Fruit fly (Drosophila melanogaster) whole organism, embryonic: ENCODE data around the gene CG43707.

Source experiments
- Abd-B ChIP-seq: fragments of 200-800 bp; sonication (Bioruptor generic); optimal IDR thresholded peaks from 2 replicates; lab custom pipeline; 2018; ENCODE audit warnings: missing biosample characterization, mild to moderate bottlenecking, missing genetic modification characterization, moderate library complexity
- BEAF-32 ChIP-seq: fragments of 200-800 bp; sonication (Bioruptor generic); optimal IDR thresholded peaks from 3 replicates; lab custom pipeline; 2017; ENCODE audit warnings: missing biosample characterization, missing genetic modification characterization, mild to moderate bottlenecking, moderate library complexity, missing genetic modification reagents
- Bdp1 ChIP-seq: fragments of 200-800 bp; sonication (Bioruptor generic); optimal IDR thresholded peaks from 3 replicates; lab custom pipeline; 2016; ENCODE audit warnings: missing biosample characterization, missing genetic modification characterization
- CG11456 ChIP-seq: fragments of 200-800 bp; sonication (Bioruptor generic); IDR thresholded peaks from 3 replicates; pipeline ENCODE4 v1.3.6; 2022; ENCODE audit warnings: missing biosample characterization, missing genetic modification characterization
- CG11504 ChIP-seq: fragments of 200-800 bp; sonication (Bioruptor generic); optimal IDR thresholded peaks from 3 replicates; lab custom pipeline; 2019; ENCODE audit warnings: missing biosample characterization, mild to moderate bottlenecking, missing genetic modification characterization, moderate library complexity
- CG12219 ChIP-seq: fragments of 200-800 bp; sonication (Bioruptor generic); optimal IDR thresholded peaks from 3 replicates; lab custom pipeline; 2018; ENCODE audit warnings: missing biosample characterization, mild to moderate bottlenecking, missing genetic modification characterization
- CG12744 ChIP-seq: fragments of 200-800 bp; sonication (Bioruptor generic); optimal IDR thresholded peaks from 2 replicates; lab custom pipeline; 2016; ENCODE audit warnings: missing biosample characterization, missing genetic modification characterization
- CG13287 ChIP-seq: fragments of 200-800 bp; sonication (Bioruptor generic); IDR thresholded peaks from 2 replicates; pipeline ENCODE4 v1.3.6; 2022; ENCODE audit warnings: missing biosample characterization, missing genetic modification characterization; ENCODE audit not compliant: partially characterized antibody
- CG1529 ChIP-seq: fragments of 200-800 bp; sonication (Bioruptor generic); optimal IDR thresholded peaks from 3 replicates; lab custom pipeline; 2018; ENCODE audit warnings: missing biosample characterization, missing genetic modification characterization
- CG16813 ChIP-seq: fragments of 200-800 bp; sonication (Bioruptor generic); IDR thresholded peaks from 3 replicates; pipeline ENCODE4 v1.3.6; 2022; ENCODE audit warnings: missing biosample characterization, missing genetic modification characterization; ENCODE audit not compliant: partially characterized antibody
- CG18476 ChIP-seq: fragments of 200-800 bp; sonication (Bioruptor generic); optimal IDR thresholded peaks from 2 replicates; lab custom pipeline; 2016; ENCODE audit warnings: missing biosample characterization, mild to moderate bottlenecking, missing genetic modification characterization
- CG18599 ChIP-seq: fragments of 200-800 bp; sonication (Bioruptor generic); optimal IDR thresholded peaks from 3 replicates; lab custom pipeline; 2017; ENCODE audit warnings: missing biosample characterization, missing genetic modification characterization, mild to moderate bottlenecking, moderate library complexity, missing genetic modification reagents
- CG2116 ChIP-seq: fragments of 200-800 bp; sonication (Bioruptor generic); optimal IDR thresholded peaks from 3 replicates; lab custom pipeline; 2018; ENCODE audit warnings: missing biosample characterization, mild to moderate bottlenecking, missing genetic modification characterization
- CG2129 ChIP-seq: fragments of 200-800 bp; sonication (Bioruptor generic); IDR thresholded peaks from 2 replicates; pipeline ENCODE4 v1.3.6; 2022; ENCODE audit warnings: missing biosample characterization, missing genetic modification characterization; ENCODE audit not compliant: partially characterized antibody
- CG3065 ChIP-seq: fragments of 200-800 bp; sonication (Bioruptor generic); optimal IDR thresholded peaks from 2 replicates; lab custom pipeline; 2016; ENCODE audit warnings: missing biosample characterization, missing genetic modification characterization
- CG3281 ChIP-seq: fragments of 200-800 bp; sonication (Bioruptor generic); optimal IDR thresholded peaks from 3 replicates; lab custom pipeline; 2017; ENCODE audit warnings: missing biosample characterization, mild to moderate bottlenecking, missing genetic modification characterization
- CG4854 ChIP-seq: fragments of 200-800 bp; sonication (Bioruptor generic); optimal IDR thresholded peaks from 2 replicates; lab custom pipeline; 2016; ENCODE audit warnings: missing biosample characterization, missing genetic modification characterization, inconsistent platforms
- CG7357 ChIP-seq: fragments of 200-800 bp; sonication (Bioruptor generic); IDR thresholded peaks from 3 replicates; pipeline ENCODE4 v1.3.6; 2022; ENCODE audit warnings: missing biosample characterization, missing genetic modification characterization
- CG8281 ChIP-seq: fragments of 200-800 bp; sonication (Bioruptor generic); optimal IDR thresholded peaks from 2 replicates; lab custom pipeline; 2018; ENCODE audit warnings: missing biosample characterization, mild to moderate bottlenecking, missing genetic modification characterization, moderate library complexity
- CG9437 ChIP-seq: fragments of 200-800 bp; sonication (Bioruptor generic); optimal IDR thresholded peaks from 2 replicates; lab custom pipeline; 2018; ENCODE audit warnings: missing biosample characterization, mild to moderate bottlenecking, missing genetic modification characterization
- Chrac-16 ChIP-seq: fragments of 200-800 bp; sonication (Bioruptor generic); optimal IDR thresholded peaks from 3 replicates; lab custom pipeline; 2016; ENCODE audit warnings: missing biosample characterization, missing genetic modification characterization
- Dll ChIP-seq: fragments of 200-800 bp; sonication (Bioruptor generic); IDR thresholded peaks from 4 replicates; pipeline ENCODE4 v1.3.6; 2022; ENCODE audit warnings: missing biosample characterization, missing genetic modification characterization; ENCODE audit not compliant: partially characterized antibody
- Kr ChIP-seq: fragments of 200-800 bp; sonication (Bioruptor generic); optimal IDR thresholded peaks from 2 replicates; lab custom pipeline; 2017; ENCODE audit warnings: missing biosample characterization, mild to moderate bottlenecking, missing genetic modification characterization
- NC2α ChIP-seq: fragments of 200-800 bp; sonication (Bioruptor generic); optimal IDR thresholded peaks from 2 replicates; lab custom pipeline; 2016; ENCODE audit warnings: missing biosample characterization, missing genetic modification characterization
- Neu2 ChIP-seq: fragments of 200-800 bp; sonication (Bioruptor generic); optimal IDR thresholded peaks from 3 replicates; lab custom pipeline; 2016; ENCODE audit warnings: missing biosample characterization, missing genetic modification characterization, borderline replicate concordance
- PHDP ChIP-seq: fragments of 200-800 bp; sonication (Bioruptor generic); optimal IDR thresholded peaks from 3 replicates; lab custom pipeline; 2018; ENCODE audit warnings: missing biosample characterization, mild to moderate bottlenecking, missing genetic modification characterization, moderate library complexity
- Trl ChIP-seq, 3 experiments: fragments of >200 bp in 2 of 3; fragments of 200-800 bp in 1 of 3; sonication (Bioruptor generic) in 1 of 3; optimal IDR thresholded peaks; 2 replicates in 1 of 3; 3 replicates in 2 of 3; lab custom pipeline; 2016 to 2017; ENCODE audit warnings: missing biosample characterization in 1 of 3, missing genetic modification characterization in 1 of 3
- Usf ChIP-seq: fragments of 200-800 bp; sonication (Bioruptor generic); optimal IDR thresholded peaks from 2 replicates; lab custom pipeline; 2017; ENCODE audit warnings: missing genotype, missing biosample characterization, missing genetic modification characterization
- az2 ChIP-seq: fragments of 200-800 bp; sonication (Bioruptor generic); optimal IDR thresholded peaks from 3 replicates; lab custom pipeline; 2016; ENCODE audit warnings: missing biosample characterization, missing genetic modification characterization
- br ChIP-seq: fragments of >200 bp; optimal IDR thresholded peaks from 2 replicates; lab custom pipeline; 2017
- chif ChIP-seq, 2 experiments: fragments of 200-800 bp; sonication (Bioruptor generic); optimal IDR thresholded peaks; 3 replicates each; lab custom pipeline; 2016; ENCODE audit warnings: missing biosample characterization in 2 of 2, missing genetic modification characterization in 2 of 2
- crp ChIP-seq, 2 experiments: fragments of 200-800 bp; sonication (Bioruptor generic); optimal IDR thresholded peaks; 2 replicates in 1 of 2; 3 replicates in 1 of 2; lab custom pipeline; 2017; ENCODE audit warnings: missing biosample characterization in 2 of 2, missing genetic modification characterization in 2 of 2, mild to moderate bottlenecking in 1 of 2, moderate library complexity in 1 of 2
- dpn ChIP-seq, 2 experiments: fragments of 200-800 bp; sonication (Bioruptor generic); optimal IDR thresholded peaks; 3 replicates each; lab custom pipeline; 2016; ENCODE audit warnings: missing biosample characterization in 2 of 2, missing genetic modification characterization in 2 of 2
- dysf ChIP-seq: fragments of 200-800 bp; sonication (Bioruptor generic); IDR thresholded peaks from 3 replicates; pipeline ENCODE4 v1.3.6; 2022; ENCODE audit warnings: missing biosample characterization, missing genetic modification characterization
- esg ChIP-seq: fragments of 200-800 bp; sonication (Bioruptor generic); conservative IDR thresholded peaks from 2 replicates; pipeline ENCODE4 v1.3.6; 2022; ENCODE audit warnings: missing biosample characterization, missing genetic modification characterization
- gem ChIP-seq: fragments of 200-800 bp; sonication (Bioruptor generic); optimal IDR thresholded peaks from 2 replicates; lab custom pipeline; 2019; ENCODE audit warnings: missing biosample characterization, mild to moderate bottlenecking, missing genetic modification characterization, moderate library complexity
- h ChIP-seq: fragments of >200 bp; optimal IDR thresholded peaks from 2 replicates; lab custom pipeline; 2017
- lov ChIP-seq, 2 experiments: fragments of 200-800 bp in 1 of 2; fragments of >200 bp in 1 of 2; sonication (Bioruptor generic) in 1 of 2; IDR thresholded peaks in 1 of 2; optimal IDR thresholded peaks in 1 of 2; 2 replicates in 1 of 2; 3 replicates in 1 of 2; pipeline versions ENCODE4 v1.3.6 to Lab custom; 2017 to 2022; ENCODE audit warnings: missing biosample characterization in 1 of 2, missing genetic modification characterization in 1 of 2
- mld ChIP-seq: fragments of 200-800 bp; sonication (Bioruptor generic); IDR thresholded peaks from 3 replicates; pipeline ENCODE4 v1.3.6; 2022; ENCODE audit warnings: missing biosample characterization, missing genetic modification characterization; ENCODE audit not compliant: partially characterized antibody
- pzg ChIP-seq: fragments of 200-800 bp; sonication (Bioruptor generic); optimal IDR thresholded peaks from 3 replicates; lab custom pipeline; 2018; ENCODE audit warnings: missing biosample characterization, mild to moderate bottlenecking, missing genetic modification characterization, moderate library complexity
- sisA ChIP-seq: fragments of 200-800 bp; sonication (Bioruptor generic); IDR thresholded peaks from 2 replicates; pipeline ENCODE4 v1.3.6; 2022; ENCODE audit warnings: missing biosample characterization, missing genetic modification characterization
- slbo ChIP-seq: fragments of 200-800 bp; sonication (Bioruptor generic); IDR thresholded peaks from 2 replicates; pipeline ENCODE4 v1.3.6; 2022; ENCODE audit warnings: missing biosample characterization, missing genetic modification characterization
- toy ChIP-seq: fragments of 200-800 bp; sonication (Bioruptor generic); IDR thresholded peaks from 2 replicates; pipeline ENCODE4 v1.3.6; 2022; ENCODE audit warnings: missing biosample characterization, missing genetic modification characterization
- trh ChIP-seq: fragments of 200-800 bp; sonication (Bioruptor generic); optimal IDR thresholded peaks from 2 replicates; lab custom pipeline; 2016; ENCODE audit warnings: missing biosample characterization, missing genetic modification characterization
- tup ChIP-seq: fragments of 200-800 bp; sonication (Bioruptor generic); optimal IDR thresholded peaks from 2 replicates; lab custom pipeline; 2016; ENCODE audit warnings: missing biosample characterization, mild to moderate bottlenecking, missing genetic modification characterization, moderate library complexity
- z ChIP-seq: fragments of 200-800 bp; sonication (Bioruptor generic); IDR thresholded peaks from 3 replicates; pipeline ENCODE4 v1.3.6; 2022; ENCODE audit warnings: missing biosample characterization, missing genetic modification characterization
- zen ChIP-seq: fragments of 200-800 bp; sonication (Bioruptor generic); optimal IDR thresholded peaks from 3 replicates; lab custom pipeline; 2018; ENCODE audit warnings: missing biosample characterization, mild to moderate bottlenecking, missing genetic modification characterization, moderate library complexity
- zfh2 ChIP-seq: fragments of 200-800 bp; sonication (Bioruptor generic); optimal IDR thresholded peaks from 2 replicates; lab custom pipeline; 2016; ENCODE audit warnings: missing biosample characterization, missing genetic modification characterization

CG43707 gene

DNA sequence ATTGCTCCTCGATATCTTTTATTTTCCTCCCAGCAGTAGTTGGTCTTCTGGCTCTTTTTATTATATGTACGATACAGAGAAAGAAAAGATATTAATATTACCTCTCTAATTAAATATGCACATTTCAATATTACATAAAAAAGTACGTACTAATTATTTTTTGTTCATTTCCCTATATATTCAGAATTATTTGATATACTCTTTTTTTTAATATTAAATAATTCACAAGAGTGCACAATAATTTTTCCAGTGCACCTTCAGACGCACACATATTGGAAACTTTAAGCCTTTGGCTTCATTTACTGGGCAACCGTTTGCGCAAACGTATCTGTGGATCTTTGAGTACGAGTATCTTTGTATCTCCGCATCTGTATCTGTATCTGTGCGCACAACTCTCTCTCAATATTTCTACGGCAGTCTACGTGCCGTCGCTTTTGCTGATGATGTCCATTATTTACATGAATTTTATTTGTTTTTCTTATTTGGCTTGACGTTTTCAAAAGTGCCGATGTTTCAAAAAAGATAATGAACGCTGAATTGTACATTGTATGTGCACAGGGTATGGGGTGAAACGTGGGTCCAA lies 19.6 kb downstream of the CG43707 start (continued):
- TF ChIP-seq lov (optimal IDR thresholded peaks at IDR 0.05; lab: Kevin White, UChicago), result no peak
- TF ChIP-seq lov (GFP tag; IDR thresholded peaks at IDR 0.05; lab: Robert Waterston, UW), result no peak; the same call in 2 of the 3 replicates
- TF ChIP-seq CG9437 (GFP tag; lab: Kevin White, UChicago), result peak; percentile 79
- TF ChIP-seq Abd-B (GFP tag; lab: Kevin White, UChicago), result peak; percentile 58
- peak; percentile 75 for TF ChIP-seq dysf (GFP tag; lab: Robert Waterston, UW)
- peak; percentile 59 for TF ChIP-seq trh (GFP tag; lab: Kevin White, UChicago)
- TF ChIP-seq Neu2 (GFP tag; lab: Kevin White, UChicago), result no peak
- TF ChIP-seq NC2α, result peak; percentile 7
- TF ChIP-seq Dll (GFP tag; lab: Robert Waterston, UW), result no peak
- peak; percentile 78 for TF ChIP-seq esg
- 0 out of 2 replicates have a peak, but pooled peaks have one; percentile 14 for TF ChIP-seq toy (GFP tag; lab: Robert Waterston, UW)
- peak; percentile 27 for TF ChIP-seq CG18476 (GFP tag; lab: Kevin White, UChicago)
- peak; percentile 51 for TF ChIP-seq CG2116 (GFP tag; lab: Kevin White, UChicago)
- TF ChIP-seq CG4854 (GFP tag; lab: Kevin White, UChicago), result peak; percentile 24
- peak in 1 of 2 experiments; percentile 35 for TF ChIP-seq crp (GFP tag; optimal IDR thresholded peaks at IDR 0.05; lab: Kevin White, UChicago)
- TF ChIP-seq CG3065 (GFP tag; lab: Kevin White, UChicago), result peak; percentile 55
- peak; percentile 82 for TF ChIP-seq Chrac-16
- no peak for TF ChIP-seq br (lab: Kevin White, UChicago)
- TF ChIP-seq CG11456, result 0 out of 3 replicates have a peak, but pooled peaks have one; percentile 59
- no peak for TF ChIP-seq CG16813
- TF ChIP-seq mld, result no peak
- peak; percentile 73 for TF ChIP-seq sisA
- peak; percentile 50 for TF ChIP-seq Usf (GFP tag; lab: Kevin White, UChicago)
- peak; percentile 74 for TF ChIP-seq CG1529
- no peak for TF ChIP-seq CG2129
- TF ChIP-seq tup (GFP tag; lab: Kevin White, UChicago), result peak; percentile 24
- peak; percentile 82 for TF ChIP-seq CG7357 (GFP tag; lab: Robert Waterston, UW)
- peak; percentile 61 for TF ChIP-seq CG8281 (tag; lab: Kevin White, UChicago)
- no peak for TF ChIP-seq CG12744
- no peak for TF ChIP-seq pzg (GFP tag; lab: Kevin White, UChicago)
- no peak for TF ChIP-seq z
- peak; percentile 73 for TF ChIP-seq CG3281 (GFP tag; lab: Kevin White, UChicago)
- TF ChIP-seq CG18599 (GFP tag; lab: Kevin White, UChicago), result peak; percentile 82
- peak; percentile 82 for TF ChIP-seq Kr (GFP tag; lab: Kevin White, UChicago)
- TF ChIP-seq Bdp1 (GFP tag; lab: Kevin White, UChicago), result peak; percentile 28
- TF ChIP-seq CG12219, result peak; percentile 37
- TF ChIP-seq dpn (GFP tag; optimal IDR thresholded peaks at IDR 0.05; lab: Kevin White, UChicago), result peak in 1 of 2 experiments; percentile 78
- TF ChIP-seq CG11504 (tag; lab: Kevin White, UChicago), result peak; percentile 93
- TF ChIP-seq Trl (optimal IDR thresholded peaks at IDR 0.05; lab: Kevin White, UChicago), result no peak
- no peak for TF ChIP-seq Trl (GFP tag; optimal IDR thresholded peaks at IDR 0.05; lab: Kevin White, UChicago)
- TF ChIP-seq h, result no peak
- TF ChIP-seq zfh2 (GFP tag; lab: Kevin White, UChicago), result no peak
- TF ChIP-seq CG13287, result no peak
- peak; percentile 84 for TF ChIP-seq slbo (GFP tag; lab: Robert Waterston, UW)
- TF ChIP-seq PHDP (tag; lab: Kevin White, UChicago), result peak; percentile 91
- no peak for TF ChIP-seq BEAF-32 (GFP tag; lab: Kevin White, UChicago)
- peak; percentile 95 for TF ChIP-seq zen (tag; lab: Kevin White, UChicago)
- peak in 1 of 2 experiments; percentile 47 for TF ChIP-seq chif (GFP tag; optimal IDR thresholded peaks at IDR 0.05; lab: Kevin White, UChicago)
- peak; percentile 96 for TF ChIP-seq gem (tag; lab: Kevin White, UChicago)
- TF ChIP-seq az2, result peak; percentile 84
